Fruit fly (Drosophila melanogaster): ENCODE data around the gene CG15484.

The CG15484 gene

dm6 chr2L:12694823-12695420 lies 12.6 kb downstream of the CG15484 start, which contains the start of the genes IFT43 and PICK1 (continued):
- TF ChIP-seq usp (GFP tag; optimal IDR thresholded peaks at IDR 0.05) (no peak), CG11456 (GFP tag; IDR thresholded peaks at IDR 0.05) (no peak), Elba2 (GFP tag; optimal IDR thresholded peaks at IDR 0.05) (no peak), Fer1 (GFP tag; optimal IDR thresholded peaks at IDR 0.05) (no peak), CG6791 (GFP tag; IDR thresholded peaks at IDR 0.05; ENCODE audit: partially characterized antibody) (peak; percentile 76), tup (GFP tag; optimal IDR thresholded peaks at IDR 0.05) (no peak), stwl (tag; optimal IDR thresholded peaks at IDR 0.05) (peak; percentile 48), ato (GFP tag; IDR thresholded peaks at IDR 0.05; ENCODE audit: partially characterized antibody) (no peak), CG11247 (GFP tag; IDR thresholded peaks at IDR 0.05) (no peak), HLH54F (GFP tag; optimal IDR thresholded peaks at IDR 0.05) (no peak), CG1792 (GFP tag; optimal IDR thresholded peaks at IDR 0.05) (no peak), gem (tag; optimal IDR thresholded peaks at IDR 0.05) (no peak), Dek (tag; optimal IDR thresholded peaks at IDR 0.05) (no peak), pb (GFP tag; optimal IDR thresholded peaks at IDR 0.05) (no peak), CG18599 (GFP tag; optimal IDR thresholded peaks at IDR 0.05) (no peak), esg (GFP tag; conservative IDR thresholded peaks at IDR 0.05) (no peak), fru (optimal IDR thresholded peaks at IDR 0.05) (no peak), vvl (GFP tag; IDR thresholded peaks at IDR 0.05) (no peak), CG16779 (GFP tag; IDR thresholded peaks at IDR 0.05) (no peak), Dad (GFP tag; optimal IDR thresholded peaks at IDR 0.05) (no peak), Lim3 (GFP tag; IDR thresholded peaks at IDR 0.05) (no peak), CG14014 (GFP tag; IDR thresholded peaks at IDR 0.05) (no peak), cad (GFP tag; optimal IDR thresholded peaks at IDR 0.05) (no peak), Dip3 (GFP tag; optimal IDR thresholded peaks at IDR 0.05) (no peak), ash1 (GFP tag; optimal IDR thresholded peaks at IDR 0.05) (no peak), Doc2 (GFP tag; IDR thresholded peaks at IDR 0.05) (no peak), crol (GFP tag; IDR thresholded peaks at IDR 0.05) (no peak), CG7963 (GFP tag; IDR thresholded peaks at IDR 0.05; ENCODE audit: partially characterized antibody) (peak; percentile 69; the same call in 2 of the 3 replicates), CG3163 (GFP tag; optimal IDR thresholded peaks at IDR 0.05) (no peak), CrebB (tag; optimal IDR thresholded peaks at IDR 0.05) (no peak), mirr (GFP tag; optimal IDR thresholded peaks at IDR 0.05) (no peak), CG12104 (GFP tag; optimal IDR thresholded peaks at IDR 0.05) (no peak), CG18764 (GFP tag; optimal IDR thresholded peaks at IDR 0.05) (no peak), chm (GFP tag; IDR thresholded peaks at IDR 0.05) (no peak), salm (tag; optimal IDR thresholded peaks at IDR 0.05) (no peak), Bdp1 (GFP tag; optimal IDR thresholded peaks at IDR 0.05) (no peak), CG11695 (GFP tag; IDR thresholded peaks at IDR 0.05) (no peak), B-H2 (GFP tag; optimal IDR thresholded peaks at IDR 0.05) (no peak), CG30403 (GFP tag; optimal IDR thresholded peaks at IDR 0.05) (no peak), Gsc (GFP tag; IDR thresholded peaks at IDR 0.05) (no peak), CG2129 (GFP tag; IDR thresholded peaks at IDR 0.05; ENCODE audit: partially characterized antibody) (peak; percentile 52), CG4424 (GFP tag; optimal IDR thresholded peaks at IDR 0.05) (no peak), so (GFP tag; IDR thresholded peaks at IDR 0.05) (no peak), Sry-β (GFP tag; optimal IDR thresholded peaks at IDR 0.05) (peak; percentile 37), Hr39 (optimal IDR thresholded peaks at IDR 0.05) (no peak), Mad (GFP tag; optimal IDR thresholded peaks at IDR 0.05) (no peak), ken (GFP tag; IDR thresholded peaks at IDR 0.05) (no peak), wek (GFP tag; optimal IDR thresholded peaks at IDR 0.05) (no peak), CG3726 (GFP tag; IDR thresholded peaks at IDR 0.05) (no peak), HLH3B (GFP tag; IDR thresholded peaks at IDR 0.05) (no peak), hb (GFP tag; IDR thresholded peaks at IDR 0.05; ENCODE audit: partially characterized antibody) (peak; percentile 72; the same call in 2 of the 3 replicates), Lhr (GFP tag; optimal IDR thresholded peaks at IDR 0.05) (peak; percentile 2), sqz (GFP tag; optimal IDR thresholded peaks at IDR 0.05) (no peak)

All from whole organism, embryonic.